Worm (Caenorhabditis elegans): ENCODE results near the gene Y5H2A.4.
"Not testable (repeated sequence)": the region's sequence is repeated elsewhere in the genome, so short reads cannot be mapped to it uniquely, and the experiment has no call there.

DNA sequence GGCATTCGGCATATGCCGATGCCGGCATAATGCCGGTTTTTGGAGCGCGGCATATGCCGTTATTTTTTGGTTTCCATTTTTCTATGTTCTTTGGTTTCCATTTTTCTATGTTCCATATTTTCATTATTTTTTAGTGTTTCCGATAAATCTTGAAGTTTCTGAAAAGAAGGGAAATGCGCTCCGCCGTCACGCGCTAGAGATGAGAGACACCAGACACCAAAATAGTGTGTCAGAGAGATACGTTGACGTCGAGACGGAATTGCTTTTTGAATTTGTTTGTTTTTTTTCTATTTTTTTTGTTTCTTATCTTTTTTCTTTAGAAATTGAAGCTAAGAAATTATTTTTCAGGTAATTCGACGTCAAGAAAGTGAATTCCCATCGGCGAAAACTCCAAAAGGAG, 19.0 kb downstream of the Y5H2A.4 start, which contains the start of gene F41B5.1:
- not testable (repeated sequence) for TF ChIP-seq snpc-4, jun-1, F16B12.6, ceh-90 (tag; optimal IDR thresholded peaks at IDR 0.05)
